Worm (Caenorhabditis elegans): ENCODE measurements around the gene F22E5.23.
"Not testable (repeated sequence)": the region's sequence is repeated elsewhere in the genome, so short reads cannot be mapped to it uniquely, and the experiment has no call there.

The F22E5.23 gene

DNA sequence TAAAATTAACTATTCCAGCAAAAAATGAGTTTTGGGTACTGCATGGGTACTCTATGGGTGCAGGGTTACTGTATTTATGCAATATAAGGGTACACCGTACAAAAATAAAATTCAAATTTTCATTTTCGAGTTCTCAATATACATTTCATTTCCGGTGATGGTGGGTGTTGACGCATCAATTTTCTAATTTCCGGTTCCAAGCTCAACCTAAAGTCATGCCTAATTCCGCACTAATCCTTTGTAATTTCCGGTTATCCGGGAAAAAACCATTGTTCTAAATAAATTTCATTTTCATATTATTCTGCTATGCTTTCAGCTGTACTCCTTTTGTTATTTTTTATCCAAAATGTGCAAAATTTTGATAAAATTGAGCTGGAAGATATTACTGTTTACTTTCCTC lies 18.3 kb downstream of the F22E5.23 start, which contains the start of gene gcy-21:
gcy-21 (plus strand) TSS at position 301 of the 400 bp plus-strand sequence.
- TF ChIP-seq nfya-1 (tag; optimal IDR thresholded peaks at IDR 0.05; ENCODE audit: insufficient read depth), result no peak
- no peak for TF ChIP-seq ceh-82 (tag; optimal IDR thresholded peaks at IDR 0.05)
- TF ChIP-seq mdl-1 (tag; optimal IDR thresholded peaks at IDR 0.05), result no peak
- no peak for TF ChIP-seq nhr-25 (tag; optimal IDR thresholded peaks at IDR 0.05)
- no peak for TF ChIP-seq sea-2 (GFP tag; optimal IDR thresholded peaks at IDR 0.05)
- TF ChIP-seq mml-1 (tag; optimal IDR thresholded peaks at IDR 0.05), result no peak
- no peak for TF ChIP-seq aly-2 (tag; optimal IDR thresholded peaks at IDR 0.05)
- no peak for TF ChIP-seq jun-1 (tag; optimal IDR thresholded peaks at IDR 0.05)
- no peak for TF ChIP-seq daf-12 (tag; optimal IDR thresholded peaks at IDR 0.05)
- TF ChIP-seq lin-15B (tag; optimal IDR thresholded peaks at IDR 0.05), result no peak
- no peak for TF ChIP-seq lsy-12 (tag; optimal IDR thresholded peaks at IDR 0.05)

DNA sequence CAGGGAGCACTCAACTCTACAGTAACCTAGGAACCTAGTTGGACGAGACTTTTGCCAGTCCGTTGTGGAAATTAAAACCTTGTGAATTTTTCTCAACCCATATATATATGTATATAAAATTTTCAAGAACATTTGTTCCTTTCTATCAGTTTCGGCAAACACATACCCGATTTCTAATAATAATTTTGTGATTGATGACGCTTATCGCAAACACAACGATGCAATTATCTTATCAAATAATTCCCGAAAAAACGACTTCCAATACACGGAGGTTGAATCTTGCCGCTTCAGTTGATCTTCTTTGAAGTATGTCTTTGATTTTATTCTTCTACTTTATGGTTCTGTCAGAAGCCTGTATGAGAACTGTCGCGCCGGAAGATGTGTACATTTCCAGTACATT lies 24.0 kb downstream of the F22E5.23 start, which contains the start of gene F22E5.2:
F22E5.2 (plus strand) TSS at position 301 of the 400 bp plus-strand sequence.
- TF ChIP-seq ama-1 (optimal IDR thresholded peaks at IDR 0.05); ceh-82 (tag; optimal IDR thresholded peaks at IDR 0.05); mml-1 (tag; optimal IDR thresholded peaks at IDR 0.05): not testable (repeated sequence)

DNA sequence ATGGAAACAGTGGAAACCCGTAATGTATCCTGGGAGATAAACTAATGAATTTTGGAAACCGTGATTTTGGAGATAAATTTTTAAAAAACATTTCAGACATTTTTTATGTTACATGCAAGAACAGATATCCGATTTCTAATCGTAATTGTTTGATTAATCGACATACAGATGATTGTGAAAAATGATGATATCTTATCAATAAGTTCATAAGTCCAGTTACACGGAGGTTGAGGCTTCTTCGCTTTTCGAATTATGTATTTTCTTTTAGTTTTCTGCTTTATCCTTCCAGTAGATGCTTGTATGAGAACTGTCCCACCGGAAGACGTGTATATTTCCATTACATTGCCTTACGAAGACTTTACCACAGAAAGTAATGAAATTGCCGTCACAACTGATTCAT lies 24.5 kb downstream of the F22E5.23 start, which contains the start of gene F22E5.22:
F22E5.22 (plus strand) TSS at position 301 of the 400 bp plus-strand sequence.
- no peak for TF ChIP-seq nhr-12 (tag; optimal IDR thresholded peaks at IDR 0.05)
- no peak for TF ChIP-seq egl-27 (tag; optimal IDR thresholded peaks at IDR 0.05)
- TF ChIP-seq nhr-23 (tag; optimal IDR thresholded peaks at IDR 0.05), result no peak

ce11 chrII:2672320-2672719 lies 31.2 kb downstream of the F22E5.23 start, which contains the start of gene sri-57:
TSS of gene sri-57 (minus strand) at chrII:2672420.
- TF ChIP-seq R02D3.7 (tag; optimal IDR thresholded peaks at IDR 0.05); lin-15B (tag; optimal IDR thresholded peaks at IDR 0.05); ama-1 (optimal IDR thresholded peaks at IDR 0.05): not testable (repeated sequence)

DNA sequence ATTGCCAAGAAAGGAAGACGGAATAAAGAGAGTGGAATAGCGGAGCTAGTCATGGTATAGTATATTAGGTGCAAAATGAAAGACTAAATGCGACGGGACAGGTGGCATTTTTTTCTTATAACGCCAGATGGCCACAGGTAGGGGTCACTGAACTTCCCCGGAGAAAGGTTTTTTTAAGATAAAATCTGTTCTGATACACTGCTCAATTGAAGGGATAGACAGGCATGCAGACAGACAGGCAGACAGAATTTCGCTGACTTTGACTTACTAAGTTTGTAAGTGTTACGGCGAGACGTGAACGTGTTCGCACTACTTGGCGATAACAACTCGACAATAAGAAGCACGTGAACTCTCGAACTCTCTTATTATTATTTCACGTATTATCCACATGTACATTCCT lies 32.5 kb downstream of the F22E5.23 start, which contains the start of the genes F22E5.20 and F22E5.1:
F22E5.20 (minus strand) TSS at position 101 of the 400 bp plus-strand sequence.
F22E5.1 (plus strand) TSS at position 242 of the 400 bp plus-strand sequence.
- not testable (repeated sequence) for TF ChIP-seq nhr-237, fkh-2, elt-1 (tag; optimal IDR thresholded peaks at IDR 0.05)

DNA sequence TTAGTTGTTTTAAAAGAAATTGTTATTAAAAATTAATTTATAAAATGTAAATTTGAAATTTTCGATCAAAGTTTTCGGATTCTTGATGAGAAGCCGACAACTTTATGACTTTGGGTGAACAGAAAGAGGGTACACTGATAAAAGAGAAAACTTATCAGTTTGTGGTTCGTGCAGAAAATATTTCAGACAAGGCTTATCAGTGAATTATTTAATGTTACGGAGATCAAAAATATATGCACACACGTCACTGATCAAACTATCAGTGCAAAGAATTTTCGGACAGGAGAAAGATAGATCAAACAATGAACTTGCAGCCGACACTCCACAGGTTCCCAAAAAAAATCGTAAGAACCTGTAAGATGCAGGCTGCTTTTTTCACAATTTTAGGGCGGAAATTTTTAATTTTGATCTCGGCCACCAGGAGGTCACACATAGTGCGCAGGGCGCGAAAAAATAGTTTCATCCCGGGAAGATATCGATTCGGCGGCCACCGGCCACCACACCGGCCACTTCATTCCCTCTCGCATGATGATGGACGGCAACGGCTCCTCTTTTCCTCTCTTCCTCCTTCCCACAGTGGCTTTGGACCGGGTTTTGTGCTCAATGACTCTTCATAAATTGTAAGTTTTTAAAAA lies 36.6 kb downstream of the F22E5.23 start, which contains the start of gene F22E5.17:
F22E5.17 (plus strand) TSS at position 508 of the 635 bp plus-strand sequence.
- TF ChIP-seq ztf-4 (tag; optimal IDR thresholded peaks at IDR 0.05) (no peak), ZK546.5 (tag; optimal IDR thresholded peaks at IDR 0.05) (no peak), pqm-1 (tag; optimal IDR thresholded peaks at IDR 0.05) (peak; percentile 69), aly-2 (tag; optimal IDR thresholded peaks at IDR 0.05) (no peak), zag-1 (tag; optimal IDR thresholded peaks at IDR 0.05) (no peak), unc-39 (tag; optimal IDR thresholded peaks at IDR 0.05) (no peak), pha-4 (tag; optimal IDR thresholded peaks at IDR 0.05) (no peak), nhr-23 (tag; optimal IDR thresholded peaks at IDR 0.05) (no peak), mdl-1 (tag; optimal IDR thresholded peaks at IDR 0.05) (no peak), nhr-76 (tag; optimal IDR thresholded peaks at IDR 0.05) (no peak), sea-2 (GFP tag; optimal IDR thresholded peaks at IDR 0.05) (no peak), skn-1 (tag; optimal IDR thresholded peaks at IDR 0.05) (peak; percentile 4), fkh-10 (GFP tag; optimal IDR thresholded peaks at IDR 0.05) (no peak), ceh-9 (tag; optimal IDR thresholded peaks at IDR 0.05) (no peak), ama-1 (optimal IDR thresholded peaks at IDR 0.05) (no peak), ztf-11 (tag; optimal IDR thresholded peaks at IDR 0.05) (no peak), elt-3 (tag; optimal IDR thresholded peaks at IDR 0.05) (no peak), elt-2 (tag; optimal IDR thresholded peaks at IDR 0.05) (peak; percentile 94), elt-1 (tag; optimal IDR thresholded peaks at IDR 0.05) (no peak), nhr-25 (tag; optimal IDR thresholded peaks at IDR 0.05) (no peak), ceh-82 (tag; optimal IDR thresholded peaks at IDR 0.05) (no peak)

Data from whole organism, L3 larva.